Fruit fly (Drosophila melanogaster) whole organism, embryonic: Measurements from ENCODE around the gene CG42710.

Experiments
- Awh ChIP-seq: fragments of 200-800 bp; sonication (Bioruptor generic); IDR thresholded peaks from 2 replicates; pipeline ENCODE4, ENCODE4 v1.3.6; 2022; ENCODE audit warnings: missing biosample characterization, missing genetic modification characterization
- Bgb ChIP-seq: fragments of 200-800 bp; sonication (Bioruptor generic); IDR thresholded peaks from 2 replicates; pipeline ENCODE4 v1.3.6; 2022; ENCODE audit warnings: missing biosample characterization, missing genetic modification characterization; ENCODE audit not compliant: partially characterized antibody
- CG11398 ChIP-seq: fragments of 200-800 bp; sonication (Bioruptor generic); optimal IDR thresholded peaks from 2 replicates; lab custom pipeline; 2016; ENCODE audit warnings: missing biosample characterization, missing genetic modification characterization
- CG14860 ChIP-seq: fragments of 200-800 bp; sonication (Bioruptor generic); IDR thresholded peaks from 3 replicates; pipeline ENCODE4 v1.3.6; 2022; ENCODE audit warnings: missing biosample characterization, missing genetic modification characterization; ENCODE audit not compliant: partially characterized antibody
- CG2678 ChIP-seq: fragments of 200-800 bp; sonication (Bioruptor generic); optimal IDR thresholded peaks from 3 replicates; lab custom pipeline; 2019; ENCODE audit warnings: missing biosample characterization, mild to moderate bottlenecking, missing genetic modification characterization, moderate library complexity
- CG32532 ChIP-seq: fragments of 200-800 bp; sonication (Bioruptor generic); IDR thresholded peaks from 2 replicates; pipeline ENCODE4 v1.3.6; 2022; ENCODE audit warnings: missing biosample characterization, missing genetic modification characterization
- CG3281 ChIP-seq: fragments of 200-800 bp; sonication (Bioruptor generic); optimal IDR thresholded peaks from 3 replicates; lab custom pipeline; 2017; ENCODE audit warnings: missing biosample characterization, mild to moderate bottlenecking, missing genetic modification characterization
- CG34224 ChIP-seq: fragments of 200-800 bp; sonication (Bioruptor generic); IDR thresholded peaks from 3 replicates; pipeline ENCODE4 v1.3.6; 2022; ENCODE audit warnings: missing biosample characterization, missing genetic modification characterization; ENCODE audit not compliant: partially characterized antibody
- CG6175 ChIP-seq: fragments of 200-800 bp; sonication (Bioruptor generic); IDR thresholded peaks from 3 replicates; pipeline ENCODE4 v1.3.6; 2022; ENCODE audit warnings: missing biosample characterization, missing genetic modification characterization
- CG6254 ChIP-seq: fragments of 200-800 bp; sonication (Bioruptor generic); optimal IDR thresholded peaks from 3 replicates; lab custom pipeline; 2017; ENCODE audit warnings: mild to moderate bottlenecking, missing biosample characterization, missing genetic modification reagents, missing genetic modification characterization
- CG6765 ChIP-seq: fragments of 200-800 bp; sonication (Bioruptor generic); optimal IDR thresholded peaks from 3 replicates; lab custom pipeline; 2017; ENCODE audit warnings: missing biosample characterization, mild to moderate bottlenecking, missing genetic modification characterization
- CG7372 ChIP-seq: fragments of 200-800 bp; sonication (Bioruptor generic); IDR thresholded peaks from 2 replicates; pipeline ENCODE4 v1.3.6; 2022; ENCODE audit warnings: missing biosample characterization, missing genetic modification characterization
- CG8290 ChIP-seq, 3 experiments: fragments of 200-800 bp; sonication (Bioruptor generic); optimal IDR thresholded peaks; 2 replicates each; lab custom pipeline; 2016 to 2019; ENCODE audit warnings: missing biosample characterization in 3 of 3, missing genetic modification characterization in 3 of 3, mild to moderate bottlenecking in 2 of 3, moderate library complexity in 1 of 3
- CrebB ChIP-seq: fragments of 200-800 bp; sonication (Bioruptor generic); optimal IDR thresholded peaks from 3 replicates; lab custom pipeline; 2018; ENCODE audit warnings: missing biosample characterization, mild to moderate bottlenecking, missing genetic modification characterization
- D19A ChIP-seq: fragments of 200-800 bp; optimal IDR thresholded peaks from 3 replicates; lab custom pipeline; 2019; ENCODE audit warnings: missing biosample characterization, mild to moderate bottlenecking, missing genetic modification characterization, moderate library complexity
- Dll ChIP-seq: fragments of 200-800 bp; sonication (Bioruptor generic); IDR thresholded peaks from 4 replicates; pipeline ENCODE4 v1.3.6; 2022; ENCODE audit warnings: missing biosample characterization, missing genetic modification characterization; ENCODE audit not compliant: partially characterized antibody
- Doc2 ChIP-seq: fragments of 200-800 bp; sonication (Bioruptor generic); IDR thresholded peaks from 2 replicates; pipeline ENCODE4 v1.3.6; 2022; ENCODE audit warnings: missing biosample characterization, missing genetic modification characterization
- E2f1 ChIP-seq: fragments of 200-800 bp; sonication (Bioruptor generic); IDR thresholded peaks from 2 replicates; pipeline ENCODE4 v1.3.6; 2022; ENCODE audit warnings: missing biosample characterization, missing genetic modification characterization
- E2f2 ChIP-seq: fragments of 200-800 bp; sonication (Bioruptor generic); IDR thresholded peaks from 2 replicates; pipeline ENCODE4 v1.3.6; 2022; ENCODE audit warnings: missing biosample characterization, missing genetic modification characterization
- Fer2 ChIP-seq: fragments of 200-800 bp; sonication (Bioruptor generic); optimal IDR thresholded peaks from 2 replicates; lab custom pipeline; 2018; ENCODE audit warnings: missing biosample characterization, mild to moderate bottlenecking, missing genetic modification characterization, moderate library complexity
- HHEX ChIP-seq: fragments of 200-800 bp; sonication (Bioruptor generic); optimal IDR thresholded peaks from 3 replicates; lab custom pipeline; 2017; ENCODE audit warnings: missing biosample characterization, mild to moderate bottlenecking, missing genetic modification characterization, missing genetic modification reagents
- MTF-1 ChIP-seq: fragments of 200-800 bp; sonication (Bioruptor generic); optimal IDR thresholded peaks from 2 replicates; lab custom pipeline; 2018; ENCODE audit warnings: missing biosample characterization, mild to moderate bottlenecking, missing genetic modification characterization, borderline replicate concordance
- NC2α ChIP-seq: fragments of 200-800 bp; sonication (Bioruptor generic); optimal IDR thresholded peaks from 2 replicates; lab custom pipeline; 2016; ENCODE audit warnings: missing biosample characterization, missing genetic modification characterization
- Nf-YC ChIP-seq: fragments of 200-800 bp; optimal IDR thresholded peaks from 3 replicates; lab custom pipeline; 2019; ENCODE audit warnings: missing biosample characterization, mild to moderate bottlenecking, missing genetic modification characterization, moderate library complexity
- Poxn ChIP-seq: fragments of 200-800 bp; sonication (Bioruptor generic); IDR thresholded peaks from 2 replicates; pipeline ENCODE4 v1.3.6; 2022; ENCODE audit warnings: missing biosample characterization, missing genetic modification characterization
- Ptx1 ChIP-seq: fragments of 200-800 bp; sonication (Bioruptor generic); IDR thresholded peaks from 2 replicates; pipeline ENCODE4 v1.3.6; 2022; ENCODE audit warnings: missing biosample characterization, missing genetic modification characterization
- TFAM ChIP-seq: fragments of 200-800 bp; sonication (Bioruptor generic); optimal IDR thresholded peaks from 2 replicates; lab custom pipeline; 2017; ENCODE audit warnings: missing biosample characterization, missing genetic modification characterization, inconsistent platforms
- Trl ChIP-seq, 3 experiments: fragments of >200 bp in 2 of 3; fragments of 200-800 bp in 1 of 3; sonication (Bioruptor generic) in 1 of 3; optimal IDR thresholded peaks; 2 replicates in 1 of 3; 3 replicates in 2 of 3; lab custom pipeline; 2016 to 2017; ENCODE audit warnings: missing biosample characterization in 1 of 3, missing genetic modification characterization in 1 of 3
- Xbp1 ChIP-seq: fragments of 200-800 bp; sonication (Bioruptor generic); optimal IDR thresholded peaks from 3 replicates; lab custom pipeline; 2016; ENCODE audit warnings: missing biosample characterization, mild to moderate bottlenecking, missing genetic modification characterization
- ara ChIP-seq: fragments of 200-800 bp; sonication (Bioruptor generic); IDR thresholded peaks from 2 replicates; pipeline ENCODE4 v1.3.6; 2022; ENCODE audit warnings: missing biosample characterization, missing genetic modification characterization
- chm ChIP-seq: fragments of 200-800 bp; sonication (Bioruptor generic); IDR thresholded peaks from 2 replicates; pipeline ENCODE4 v1.3.6; 2022; ENCODE audit warnings: missing biosample characterization, missing genetic modification characterization
- corto ChIP-seq: fragments of 200-800 bp; sonication (Bioruptor generic); optimal IDR thresholded peaks from 2 replicates; lab custom pipeline; 2016; ENCODE audit warnings: missing biosample characterization, mild to moderate bottlenecking, missing genetic modification characterization, moderate library complexity
- cwo ChIP-seq: fragments of 200-800 bp; sonication (Bioruptor generic); optimal IDR thresholded peaks from 3 replicates; lab custom pipeline; 2017; ENCODE audit warnings: missing biosample characterization, missing genetic modification characterization, mild to moderate bottlenecking, moderate library complexity, missing genetic modification reagents
- dpn ChIP-seq, 2 experiments: fragments of 200-800 bp; sonication (Bioruptor generic); optimal IDR thresholded peaks; 3 replicates each; lab custom pipeline; 2016; ENCODE audit warnings: missing biosample characterization in 2 of 2, missing genetic modification characterization in 2 of 2
- gfzf ChIP-seq: fragments of 200-800 bp; sonication (Bioruptor generic); optimal IDR thresholded peaks from 2 replicates; lab custom pipeline; 2016; ENCODE audit warnings: missing biosample characterization, mild to moderate bottlenecking, missing genetic modification characterization, moderate library complexity
- ken ChIP-seq: fragments of 200-800 bp; sonication (Bioruptor generic); IDR thresholded peaks from 3 replicates; pipeline ENCODE4 v1.3.6; 2022; ENCODE audit warnings: missing biosample characterization, missing genetic modification characterization
- lbe ChIP-seq: fragments of 200-800 bp; sonication (Bioruptor generic); optimal IDR thresholded peaks from 2 replicates; lab custom pipeline; 2016; ENCODE audit warnings: missing biosample characterization, mild to moderate bottlenecking, missing genetic modification characterization
- lola ChIP-seq, 3 experiments: fragments of >200 bp in 2 of 3; fragments of 200-800 bp in 1 of 3; sonication (Bioruptor generic) in 1 of 3; optimal IDR thresholded peaks; 2 replicates each; lab custom pipeline; 2017 to 2019; ENCODE audit warnings: missing biosample characterization in 3 of 3, missing genetic modification characterization in 3 of 3, mild to moderate bottlenecking in 1 of 3, moderate library complexity in 1 of 3
- oc ChIP-seq: fragments of 200-800 bp; sonication (Bioruptor generic); optimal IDR thresholded peaks from 2 replicates; lab custom pipeline; 2018; ENCODE audit warnings: missing biosample characterization, mild to moderate bottlenecking, missing genetic modification characterization, moderate library complexity
- pan ChIP-seq, 4 experiments: fragments of >200 bp in 3 of 4; fragments of 200-800 bp in 1 of 4; sonication (Bioruptor generic) in 1 of 4; optimal IDR thresholded peaks in 3 of 4; IDR thresholded peaks in 1 of 4; 2 replicates each; pipeline versions ENCODE4 v1.3.6 to Lab custom; 2017 to 2022; ENCODE audit warnings: missing biosample characterization in 2 of 4, missing genetic modification characterization in 2 of 4, mixed read lengths in 1 of 4
- pita ChIP-seq: fragments of 200-800 bp; sonication (Bioruptor generic); optimal IDR thresholded peaks from 2 replicates; lab custom pipeline; 2017; ENCODE audit warnings: missing biosample characterization, mild to moderate bottlenecking, missing genetic modification characterization
- rib ChIP-seq: fragments of 200-800 bp; sonication (Bioruptor generic); IDR thresholded peaks from 2 replicates; pipeline ENCODE4 v1.3.6; 2022; ENCODE audit warnings: missing biosample characterization, missing genetic modification characterization
- schlank ChIP-seq: fragments of 200-800 bp; sonication (Bioruptor generic); optimal IDR thresholded peaks from 2 replicates; lab custom pipeline; 2018; ENCODE audit warnings: missing biosample characterization, mild to moderate bottlenecking, missing genetic modification characterization
- sima ChIP-seq: fragments of 200-800 bp; sonication (Bioruptor generic); optimal IDR thresholded peaks from 2 replicates; lab custom pipeline; 2016; ENCODE audit warnings: missing biosample characterization, missing genetic modification characterization
- so ChIP-seq: fragments of 200-800 bp; sonication (Bioruptor generic); IDR thresholded peaks from 3 replicates; pipeline ENCODE4 v1.3.6; 2022; ENCODE audit warnings: missing biosample characterization, missing genetic modification characterization
- sr ChIP-seq: fragments of 200-800 bp; sonication (Bioruptor generic); IDR thresholded peaks from 3 replicates; pipeline ENCODE4 v1.3.6; 2022; ENCODE audit warnings: missing biosample characterization, missing genetic modification characterization
- yki ChIP-seq: fragments of >200 bp; optimal IDR thresholded peaks from 3 replicates; lab custom pipeline; 2018
- z ChIP-seq: fragments of 200-800 bp; sonication (Bioruptor generic); IDR thresholded peaks from 3 replicates; pipeline ENCODE4 v1.3.6; 2022; ENCODE audit warnings: missing biosample characterization, missing genetic modification characterization

CG42710 gene

dm6 chr2L:8735572-8735996 is 46.7 kb downstream of the CG42710 start (continued):
- TF ChIP-seq oc (tag; lab: Kevin White, UChicago) (peak; percentile 25), corto (GFP tag; lab: Kevin White, UChicago) (peak; percentile 30), E2f1 (0 out of 2 replicates have a peak, but pooled peaks have one; percentile 30), CG32532 (GFP tag; lab: Robert Waterston, UW) (peak; percentile 77), CG2678 (tag; lab: Kevin White, UChicago) (peak; percentile 37), gfzf (GFP tag; lab: Kevin White, UChicago) (no peak), yki (lab: Kevin White, UChicago) (peak; percentile 31), Fer2 (no peak), schlank (tag; lab: Kevin White, UChicago) (no peak), HHEX (GFP tag; lab: Kevin White, UChicago) (peak; percentile 52), CG6254 (no peak), ken (GFP tag; lab: Robert Waterston, UW) (0 out of 3 replicates have a peak, but pooled peaks have one; percentile 38), chm (peak; percentile 89), CG3281 (GFP tag; lab: Kevin White, UChicago) (peak; percentile 73), so (peak; percentile 69; the same call in 2 of the 3 replicates), pita (GFP tag; lab: Kevin White, UChicago) (no peak), Awh (GFP tag; lab: Robert Waterston, UW) (peak; percentile 59; the same call in 1 of the 2 replicates), Trl (optimal IDR thresholded peaks at IDR 0.05; lab: Kevin White, UChicago) (peak; percentile 88 to 92), Trl (GFP tag; optimal IDR thresholded peaks at IDR 0.05; lab: Kevin White, UChicago) (peak; percentile 41), Nf-YC (tag; lab: Kevin White, UChicago) (peak; percentile 62), NC2α (GFP tag; lab: Kevin White, UChicago) (no peak), D19A (tag; lab: Kevin White, UChicago) (peak; percentile 10), Dll (GFP tag; lab: Robert Waterston, UW) (peak; percentile 55; the same call in 2 of the 4 replicates), CG6175 (GFP tag; lab: Robert Waterston, UW) (0 out of 3 replicates have a peak, but pooled peaks have one; percentile 63), sima (no peak), TFAM (GFP tag; lab: Kevin White, UChicago) (no peak), CG34224 (GFP tag; lab: Robert Waterston, UW) (peak; percentile 60), MTF-1 (GFP tag; lab: Kevin White, UChicago) (peak; percentile 72), sr (GFP tag; lab: Robert Waterston, UW) (peak; percentile 77), pan (optimal IDR thresholded peaks at IDR 0.05; lab: Kevin White, UChicago) (no peak), pan (GFP tag; optimal IDR thresholded peaks at IDR 0.05 in 1 of 2, IDR thresholded peaks at IDR 0.05 in 1 of 2) (peak in 1 of 2 experiments; percentile 35), Doc2 (GFP tag; lab: Robert Waterston, UW) (no peak), ara (GFP tag; lab: Robert Waterston, UW) (0 out of 2 replicates have a peak, but pooled peaks have one; percentile 28), CG6765 (GFP tag; lab: Kevin White, UChicago) (peak; percentile 62), CG14860 (GFP tag; lab: Robert Waterston, UW) (0 out of 3 replicates have a peak, but pooled peaks have one; percentile 38), CG11398 (GFP tag; lab: Kevin White, UChicago) (no peak), lbe (GFP tag; lab: Kevin White, UChicago) (peak; percentile 47), lola (GFP tag; optimal IDR thresholded peaks at IDR 0.05; lab: Kevin White, UChicago) (peak in 1 of 3 experiments; percentile 42), cwo (GFP tag; lab: Kevin White, UChicago) (peak; percentile 72), Bgb (GFP tag; lab: Robert Waterston, UW) (peak; percentile 78), rib (peak; percentile 88; the same call in 1 of the 2 replicates), dpn (GFP tag; optimal IDR thresholded peaks at IDR 0.05; lab: Kevin White, UChicago) (peak; percentile 11 to 39), z (GFP tag; lab: Robert Waterston, UW) (peak; percentile 75; the same call in 2 of the 3 replicates), CrebB (tag; lab: Kevin White, UChicago) (peak; percentile 72), Poxn (GFP tag; lab: Robert Waterston, UW) (no peak), E2f2 (GFP tag; lab: Robert Waterston, UW) (peak; percentile 32; the same call in 1 of the 2 replicates), CG8290 (GFP tag; optimal IDR thresholded peaks at IDR 0.05; lab: Kevin White, UChicago) (no peak), CG8290 (tag; optimal IDR thresholded peaks at IDR 0.05; lab: Kevin White, UChicago) (peak in 1 of 2 experiments; percentile 77), Ptx1 (GFP tag; lab: Robert Waterston, UW) (no peak), Xbp1 (no peak), CG7372 (0 out of 2 replicates have a peak, but pooled peaks have one; percentile 49)
